Worm (Caenorhabditis elegans): ENCODE measurements around the gene rps-28.

DNA sequence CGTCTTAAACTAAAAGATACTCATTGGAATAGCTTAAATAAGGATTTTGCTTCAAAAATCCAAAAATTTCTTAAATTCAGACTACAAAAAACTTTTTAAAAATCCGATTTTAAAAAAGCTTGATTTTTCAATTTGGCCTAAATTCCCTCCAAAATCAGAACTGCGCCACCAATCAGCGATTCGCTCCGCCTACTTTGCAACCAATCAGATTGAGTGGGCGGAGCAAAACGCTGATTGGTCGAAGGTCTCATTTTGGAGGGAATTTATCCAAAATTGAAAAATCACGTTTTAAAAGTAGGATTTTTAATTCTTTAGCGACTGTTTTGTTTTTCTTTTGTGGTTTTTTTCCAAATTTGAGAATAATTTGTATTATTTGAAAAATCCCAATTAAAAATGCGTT, 10.1 kb upstream of the rps-28 start:
- TF ChIP-seq R02D3.7 (tag; optimal IDR thresholded peaks at IDR 0.05) (no peak), hmg-11 (tag; optimal IDR thresholded peaks at IDR 0.05) (no peak), jun-1 (tag; optimal IDR thresholded peaks at IDR 0.05) (no peak)

Data from whole organism, L3 larva.